Worm (Caenorhabditis elegans) whole organism, L4 larva: ENCODE data around the gene F39H12.1.

Experiments used
- Y5F2A.4 ChIP-seq: fragments of 200-800 bp; sonication (Bioruptor generic); optimal IDR thresholded peaks from 2 replicates; lab custom pipeline; 2018; ENCODE audit warnings: mild to moderate bottlenecking, missing genetic modification characterization, missing compliant biosample characterization
- fkh-10 ChIP-seq: fragments of 150-350 bp; optimal IDR thresholded peaks from 2 replicates; lab custom pipeline; 2014; ENCODE audit warnings: missing biosample characterization, missing genetic modification reagents, missing genetic modification characterization
- nhr-10 ChIP-seq: fragments of 150-350 bp; optimal IDR thresholded peaks from 2 replicates; lab custom pipeline; 2014; ENCODE audit warnings: missing biosample characterization, missing genetic modification characterization
- nhr-237 ChIP-seq: sonication (generic microtip); optimal IDR thresholded peaks from 2 replicates; lab custom pipeline; 2017; ENCODE audit warnings: missing biosample characterization, missing genetic modification characterization
- unc-39 ChIP-seq: sonication (generic microtip); optimal IDR thresholded peaks from 2 replicates; lab custom pipeline; 2017; ENCODE audit warnings: missing biosample characterization, missing genetic modification characterization
- ztf-11 ChIP-seq: fragments of 150-350 bp; optimal IDR thresholded peaks from 2 replicates; lab custom pipeline; 2014; ENCODE audit warnings: missing biosample characterization, missing genetic modification characterization

DNA sequence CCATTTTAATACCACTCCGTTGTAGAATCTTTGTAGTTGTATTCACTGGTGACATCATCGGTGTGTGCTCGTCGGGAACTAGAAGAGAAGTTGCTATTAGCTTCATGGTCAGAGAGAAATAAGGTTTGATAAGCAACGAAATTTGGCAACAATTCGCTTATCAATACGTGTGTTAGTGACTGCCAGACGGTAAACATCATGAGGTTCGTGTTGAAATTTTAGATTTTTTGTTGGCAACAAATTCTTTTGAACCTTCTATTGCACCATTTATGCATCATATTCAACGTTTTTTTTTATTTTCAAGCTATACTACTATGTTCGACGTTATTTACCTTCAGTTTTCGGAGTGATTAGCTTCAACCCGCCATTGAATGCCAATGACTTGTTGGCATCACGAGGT, 10.8 kb upstream of the F39H12.1 start:
- no peak for TF ChIP-seq fkh-10 (GFP tag; lab: Kevin White, UChicago)
- no peak for TF ChIP-seq unc-39
- TF ChIP-seq ztf-11, result no peak
- TF ChIP-seq Y5F2A.4 (GFP tag; lab: Kevin White, UChicago), result no peak
- no peak for TF ChIP-seq nhr-10 (tag; lab: Kevin White, UChicago)
- no peak for TF ChIP-seq nhr-237 (tag; lab: Kevin White, UChicago)
